Fruit fly (Drosophila melanogaster): ENCODE measurements around the gene nab.

Gene nab

DNA sequence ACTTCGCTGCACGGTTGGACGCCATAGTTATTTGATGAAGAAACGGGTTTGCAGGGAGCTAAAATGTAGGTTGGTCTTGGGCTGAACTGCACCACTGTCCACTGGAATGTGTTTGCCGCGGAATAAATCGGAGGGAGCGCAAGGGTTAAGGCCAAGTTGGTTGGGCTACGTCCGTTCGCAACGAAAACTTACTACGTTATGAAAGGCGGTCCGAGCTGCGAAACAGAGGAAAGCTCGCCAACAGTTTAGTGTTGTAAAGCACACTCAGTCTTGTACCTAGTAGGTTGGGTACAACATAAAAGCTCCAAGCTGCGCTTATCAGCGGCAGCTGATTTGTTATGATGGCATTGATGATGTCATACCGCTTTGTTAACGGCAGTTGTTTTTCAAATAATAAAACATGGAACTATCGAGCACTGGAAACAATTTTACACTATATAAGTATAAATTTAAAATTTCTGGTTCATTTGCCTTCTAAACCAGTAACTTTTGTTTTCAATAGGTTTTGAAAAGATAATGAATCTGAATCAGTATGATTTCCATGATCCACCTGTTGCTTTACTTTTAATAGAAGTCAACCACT, 38.5 kb downstream of the nab start, which contains the start of gene Chd64 (continued):
- TF ChIP-seq CHES-1-like (GFP tag; optimal IDR thresholded peaks at IDR 0.05): no peak
- TF ChIP-seq bbx (GFP tag; IDR thresholded peaks at IDR 0.05; ENCODE audit: partially characterized antibody): peak; percentile 46
- TF ChIP-seq onecut (GFP tag; IDR thresholded peaks at IDR 0.05): no peak
- TF ChIP-seq br (optimal IDR thresholded peaks at IDR 0.05): no peak
- peak; percentile 13 for TF ChIP-seq Bteb2 (GFP tag; optimal IDR thresholded peaks at IDR 0.05)
- peak; percentile 10 for TF ChIP-seq BEAF-32 (GFP tag; optimal IDR thresholded peaks at IDR 0.05)
- TF ChIP-seq sisA (GFP tag; IDR thresholded peaks at IDR 0.05): no peak
- TF ChIP-seq sima (GFP tag; optimal IDR thresholded peaks at IDR 0.05): no peak
- no peak for TF ChIP-seq ewg (GFP tag; optimal IDR thresholded peaks at IDR 0.05)
- TF ChIP-seq BtbVII (GFP tag; optimal IDR thresholded peaks at IDR 0.05): peak; percentile 89
- peak; percentile 29; the same call in 1 of the 2 replicates for TF ChIP-seq gsb (GFP tag; IDR thresholded peaks at IDR 0.05)
- no peak for TF ChIP-seq cg (GFP tag; optimal IDR thresholded peaks at IDR 0.05)
- TF ChIP-seq CG15011 (GFP tag; optimal IDR thresholded peaks at IDR 0.05): peak; percentile 46
- no peak for TF ChIP-seq CG8281 (tag; optimal IDR thresholded peaks at IDR 0.05)
- peak; percentile 94 for TF ChIP-seq Med (GFP tag)
- no peak for TF ChIP-seq CG8478 (optimal IDR thresholded peaks at IDR 0.05)
- TF ChIP-seq trh (GFP tag; optimal IDR thresholded peaks at IDR 0.05): no peak
- TF ChIP-seq Hr78 (GFP tag; optimal IDR thresholded peaks at IDR 0.05): peak in 1 of 2 experiments; percentile 64
- peak; percentile 63; the same call in 2 of the 3 replicates for TF ChIP-seq CG11456 (GFP tag; IDR thresholded peaks at IDR 0.05)
- TF ChIP-seq CG13123 (GFP tag; optimal IDR thresholded peaks at IDR 0.05): no peak
- TF ChIP-seq CG16779 (GFP tag; IDR thresholded peaks at IDR 0.05): 0 out of 2 replicates have a peak, but pooled peaks have one; percentile 53
- TF ChIP-seq amos (GFP tag; IDR thresholded peaks at IDR 0.05; ENCODE audit: partially characterized antibody): peak; percentile 45; the same call in 1 of the 2 replicates
- TF ChIP-seq lmd (GFP tag; IDR thresholded peaks at IDR 0.05): no peak
- TF ChIP-seq Awh (GFP tag; IDR thresholded peaks at IDR 0.05): no peak; the same call in 1 of the 2 replicates
- no peak for TF ChIP-seq HmgD (GFP tag; optimal IDR thresholded peaks at IDR 0.05)
- TF ChIP-seq Chrac-16 (GFP tag; optimal IDR thresholded peaks at IDR 0.05): peak; percentile 5
- TF ChIP-seq B-H1 (GFP tag; IDR thresholded peaks at IDR 0.05): no peak; the same call in 2 of the 3 replicates
- peak; percentile 40 for TF ChIP-seq Fer3 (tag; optimal IDR thresholded peaks at IDR 0.05)
- peak; percentile 26; the same call in 1 of the 3 replicates for TF ChIP-seq CG14860 (GFP tag; IDR thresholded peaks at IDR 0.05; ENCODE audit: partially characterized antibody)
- no peak for TF ChIP-seq Sox102F (GFP tag; optimal IDR thresholded peaks at IDR 0.05)
- TF ChIP-seq CG43689 (GFP tag; IDR thresholded peaks at IDR 0.05): no peak
- 0 out of 2 replicates have a peak, but pooled peaks have one; percentile 51 for TF ChIP-seq unc-4 (GFP tag; IDR thresholded peaks at IDR 0.05; ENCODE audit: partially characterized antibody)
- peak; percentile 84 for TF ChIP-seq ci (GFP tag; IDR thresholded peaks at IDR 0.05)
- TF ChIP-seq bsh (GFP tag; optimal IDR thresholded peaks at IDR 0.05): no peak
- no peak for TF ChIP-seq Bdp1 (GFP tag; optimal IDR thresholded peaks at IDR 0.05)
- TF ChIP-seq gfzf (GFP tag; optimal IDR thresholded peaks at IDR 0.05): no peak
- TF ChIP-seq NK7.1 (GFP tag; optimal IDR thresholded peaks at IDR 0.05): no peak
- no peak for TF ChIP-seq CG5953 (GFP tag; IDR thresholded peaks at IDR 0.05)
- peak; percentile 94 for TF ChIP-seq sd (tag; optimal IDR thresholded peaks at IDR 0.05)
- TF ChIP-seq Max (GFP tag; optimal IDR thresholded peaks at IDR 0.05): no peak
- no peak for TF ChIP-seq abd-A (tag; optimal IDR thresholded peaks at IDR 0.05)
- TF ChIP-seq CG1024 (GFP tag; IDR thresholded peaks at IDR 0.05): 0 out of 2 replicates have a peak, but pooled peaks have one; percentile 11
- TF ChIP-seq CG2889 (GFP tag; IDR thresholded peaks at IDR 0.05): no peak
- TF ChIP-seq CG8089 (GFP tag; optimal IDR thresholded peaks at IDR 0.05): no peak
- no peak for TF ChIP-seq CG2712 (tag; optimal IDR thresholded peaks at IDR 0.05)
- no peak for TF ChIP-seq jing (GFP tag; optimal IDR thresholded peaks at IDR 0.05)
- peak; percentile 42; the same call in 1 of the 2 replicates for TF ChIP-seq tna (GFP tag; IDR thresholded peaks at IDR 0.05; ENCODE audit: partially characterized antibody)
- peak; percentile 35 for TF ChIP-seq pho (GFP tag; optimal IDR thresholded peaks at IDR 0.05)
- peak; percentile 91 for TF ChIP-seq CG9437 (GFP tag; optimal IDR thresholded peaks at IDR 0.05)
- TF ChIP-seq fru (optimal IDR thresholded peaks at IDR 0.05): no peak

Data from whole organism, embryonic.